Worm (Caenorhabditis elegans): ENCODE data around the gene W01D2.3.

The W01D2.3 gene

DNA sequence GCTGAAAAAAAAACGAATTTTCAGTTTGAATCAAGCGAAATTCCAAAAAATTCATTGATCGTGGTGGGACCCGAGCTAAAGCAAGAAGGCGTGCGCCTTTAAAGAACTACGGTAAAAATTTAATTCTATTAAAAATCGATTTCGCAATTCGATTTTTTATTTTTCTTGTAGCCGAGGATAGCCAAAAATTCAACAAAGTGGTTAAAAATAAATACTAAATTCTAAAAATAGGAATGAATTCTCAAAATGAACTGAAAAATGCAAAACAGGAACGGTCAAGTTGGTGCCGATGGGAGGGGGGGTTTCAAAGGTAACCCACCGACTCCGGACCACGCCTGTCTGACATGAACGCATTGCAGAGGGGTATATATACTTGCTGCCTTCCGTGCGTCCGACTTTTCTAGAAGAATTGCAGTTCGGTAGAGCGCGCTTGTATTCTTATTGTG lies 3.0 kb downstream of the W01D2.3 start (continued):
- TF ChIP-seq ztf-4 (tag; optimal IDR thresholded peaks at IDR 0.05) (no peak), vab-15 (tag; optimal IDR thresholded peaks at IDR 0.05) (no peak), nhr-71 (tag; optimal IDR thresholded peaks at IDR 0.05) (peak; percentile 63), swsn-7 (tag; optimal IDR thresholded peaks at IDR 0.05) (peak; percentile 58), fkh-10 (GFP tag; optimal IDR thresholded peaks at IDR 0.05) (no peak), blmp-1 (tag; optimal IDR thresholded peaks at IDR 0.05) (no peak), lsy-2 (tag; optimal IDR thresholded peaks at IDR 0.05) (peak; percentile 22 to 50), nhr-90 (tag; optimal IDR thresholded peaks at IDR 0.05; ENCODE audit: poor library complexity) (peak; percentile 23), unc-130 (tag; optimal IDR thresholded peaks at IDR 0.05) (peak; percentile 12), nhr-84 (tag; optimal IDR thresholded peaks at IDR 0.05) (no peak), hpl-2 (GFP tag; optimal IDR thresholded peaks at IDR 0.05) (no peak), jun-1 (tag; optimal IDR thresholded peaks at IDR 0.05) (no peak), sup-37 (GFP tag; optimal IDR thresholded peaks at IDR 0.05) (no peak), irx-1 (tag; optimal IDR thresholded peaks at IDR 0.05) (no peak), tbx-2 (tag; optimal IDR thresholded peaks at IDR 0.05) (peak; percentile 14), nhr-19 (GFP tag; conservative IDR thresholded peaks at IDR 0.05) (peak; percentile 53), ceh-90 (tag; optimal IDR thresholded peaks at IDR 0.05) (no peak), nhr-20 (tag; optimal IDR thresholded peaks at IDR 0.05) (peak; percentile 45), C16A3.4 (tag; optimal IDR thresholded peaks at IDR 0.05) (peak; percentile 19), nhr-11 (tag; optimal IDR thresholded peaks at IDR 0.05) (no peak), nhr-76 (tag; optimal IDR thresholded peaks at IDR 0.05) (no peak), C04F5.9 (tag; optimal IDR thresholded peaks at IDR 0.05) (no peak), aha-1 (tag; optimal IDR thresholded peaks at IDR 0.05) (no peak), ama-1 (optimal IDR thresholded peaks at IDR 0.05) (no peak), hlh-17 (GFP tag; optimal IDR thresholded peaks at IDR 0.05; ENCODE audit: borderline replicate concordance) (no peak), fos-1 (tag; optimal IDR thresholded peaks at IDR 0.05) (no peak), C34B4.2 (tag; optimal IDR thresholded peaks at IDR 0.05) (no peak), egl-27 (tag; optimal IDR thresholded peaks at IDR 0.05) (no peak), zag-1 (tag; optimal IDR thresholded peaks at IDR 0.05) (no peak), ceh-82 (tag; optimal IDR thresholded peaks at IDR 0.05) (peak in 1 of 3 experiments; percentile 8), dsc-1 (tag; optimal IDR thresholded peaks at IDR 0.05) (peak; percentile 33), efl-3 (GFP tag; optimal IDR thresholded peaks at IDR 0.05) (no peak), pqm-1 (tag; optimal IDR thresholded peaks at IDR 0.05) (no peak), lin-35 (GFP tag; optimal IDR thresholded peaks at IDR 0.05) (peak in 1 of 2 experiments; percentile 29), skn-1 (tag; optimal IDR thresholded peaks at IDR 0.05) (peak; percentile 26), lin-15B (tag; optimal IDR thresholded peaks at IDR 0.05) (no peak), unc-30 (tag; optimal IDR thresholded peaks at IDR 0.05) (no peak), pax-3 (tag; optimal IDR thresholded peaks at IDR 0.05) (no peak), efl-1 (optimal IDR thresholded peaks at IDR 0.05) (peak; percentile 14 to 45), efl-1 (GFP tag; optimal IDR thresholded peaks at IDR 0.05 in 1 of 2) (peak; percentile 22 to 94), alr-1 (tag; optimal IDR thresholded peaks at IDR 0.05; ENCODE audit: borderline replicate concordance) (no peak), ceh-63 (GFP tag; optimal IDR thresholded peaks at IDR 0.05) (no peak), mab-9 (GFP tag; IDR thresholded peaks at IDR 0.05) (no peak), ets-5 (GFP tag; IDR thresholded peaks at IDR 0.05) (no peak), egl-13 (tag; optimal IDR thresholded peaks at IDR 0.05) (peak; percentile 3), F16B12.6 (tag; optimal IDR thresholded peaks at IDR 0.05) (no peak), unc-98 (GFP tag; IDR thresholded peaks at IDR 0.05) (no peak), ztf-11 (tag; optimal IDR thresholded peaks at IDR 0.05) (no peak), pag-3 (tag; optimal IDR thresholded peaks at IDR 0.05; ENCODE audit: borderline replicate concordance, insufficient read depth) (no peak)

Measured in whole organism, L1 larva.